Worm (Caenorhabditis elegans): ENCODE measurements around the gene nhr-199.
"Not testable (repeated sequence)": the region's sequence is repeated elsewhere in the genome, so short reads cannot be mapped to it uniquely, and the experiment has no call there.

ce11 chrV:15744366-15744765 is 44.7 kb upstream of the nhr-199 start, which contains the start of gene str-19:
- not testable (repeated sequence) for TF ChIP-seq fkh-10 (GFP tag; optimal IDR thresholded peaks at IDR 0.05); pha-4 (GFP tag; IDR thresholded peaks at IDR 0.05); pha-4 (tag; optimal IDR thresholded peaks at IDR 0.05); skn-1 (tag; optimal IDR thresholded peaks at IDR 0.05); aha-1 (tag); lin-29 (GFP tag; IDR thresholded peaks at IDR 0.05)
